Worm (Caenorhabditis elegans) whole organism, early embryonic: ENCODE results near the gene sgo-1.

ENCODE experiments used
- B0310.2 ChIP-seq: sonication (generic microtip); optimal IDR thresholded peaks from 2 replicates; lab custom pipeline; 2016; ENCODE audit warnings: mild to moderate bottlenecking, missing genetic modification characterization, missing compliant biosample characterization
- F13C5.2 ChIP-seq: sonication (generic microtip); optimal IDR thresholded peaks from 2 replicates; lab custom pipeline; 2017; ENCODE audit warnings: mild to moderate bottlenecking, missing genetic modification characterization, inconsistent platforms, missing compliant biosample characterization
- aly-1 ChIP-seq: sonication (generic microtip); optimal IDR thresholded peaks from 2 replicates; lab custom pipeline; 2016; ENCODE audit warnings: missing genetic modification characterization, missing compliant biosample characterization
- ama-1 ChIP-seq: fragments of 150-350 bp; optimal IDR thresholded peaks from 2 replicates; lab custom pipeline; 2014
- ceh-13 ChIP-seq: fragments of 200-800 bp; sonication (Bioruptor generic); optimal IDR thresholded peaks from 2 replicates; lab custom pipeline; 2018; ENCODE audit warnings: mild to moderate bottlenecking, missing genetic modification characterization, missing compliant biosample characterization
- ceh-36 ChIP-seq: sonication (generic microtip); optimal IDR thresholded peaks from 2 replicates; lab custom pipeline; 2016; ENCODE audit warnings: missing genetic modification characterization, inconsistent platforms, missing compliant biosample characterization
- ets-7 ChIP-seq: sonication (generic microtip); optimal IDR thresholded peaks from 2 replicates; lab custom pipeline; 2016; ENCODE audit warnings: missing genotype, missing genetic modification characterization, missing compliant biosample characterization
- flt-1 ChIP-seq: fragments of 200-800 bp; sonication (Bioruptor generic); IDR thresholded peaks from 2 replicates; pipeline ENCODE4 v1.3.6; 2022; ENCODE audit warnings: missing genetic modification characterization, missing compliant biosample characterization
- hmbx-1 ChIP-seq: sonication (generic microtip); optimal IDR thresholded peaks from 2 replicates; lab custom pipeline; 2016; ENCODE audit warnings: mild to moderate bottlenecking, missing genetic modification characterization, missing compliant biosample characterization
- hmg-4 ChIP-seq: fragments of 200-800 bp; sonication (Bioruptor generic); optimal IDR thresholded peaks from 2 replicates; lab custom pipeline; 2018; ENCODE audit warnings: mild to moderate bottlenecking, missing genetic modification characterization, missing compliant biosample characterization
- hnd-1 ChIP-seq: sonication (generic microtip); optimal IDR thresholded peaks from 2 replicates; lab custom pipeline; 2016; ENCODE audit warnings: missing genetic modification characterization, missing compliant biosample characterization
- pes-1 ChIP-seq: fragments of 200-800 bp; sonication (Bioruptor generic); IDR thresholded peaks from 2 replicates; pipeline ENCODE4 v1.3.6; 2022; ENCODE audit warnings: missing genetic modification reagents, missing genetic modification characterization, missing compliant biosample characterization
- scrt-1 ChIP-seq: fragments of 200-800 bp; sonication (Bioruptor generic); IDR thresholded peaks from 2 replicates; pipeline ENCODE4 v1.3.6; 2022; ENCODE audit warnings: missing genetic modification characterization, missing compliant biosample characterization
- sea-1 ChIP-seq: fragments of 200-800 bp; sonication (Bioruptor generic); conservative IDR thresholded peaks from 2 replicates; pipeline ENCODE4 v1.3.6; 2022; ENCODE audit warnings: missing genetic modification characterization, missing compliant biosample characterization
- tbx-11 ChIP-seq: fragments of 200-800 bp; sonication (Bioruptor generic); IDR thresholded peaks from 2 replicates; pipeline ENCODE4 v1.3.6; 2022; ENCODE audit warnings: missing genetic modification characterization, missing compliant biosample characterization
- tbx-37 ChIP-seq: fragments of 200-800 bp; sonication (Bioruptor generic); conservative IDR thresholded peaks from 2 replicates; pipeline ENCODE4 v1.3.6; 2022; ENCODE audit warnings: missing genetic modification reagents, missing genetic modification characterization, missing compliant biosample characterization
- tra-4 ChIP-seq: sonication (generic microtip); optimal IDR thresholded peaks from 2 replicates; lab custom pipeline; 2017; ENCODE audit warnings: missing genetic modification characterization, missing compliant biosample characterization

sgo-1 gene

ce11 chrIV:7763748-7764147 is 32.5 kb downstream of the sgo-1 start, which contains the start of the genes C46A5.6 and C46A5.1:
TSS of gene C46A5.6 (minus strand) at chrIV:7763848.
TSS of gene C46A5.1 (plus strand) at chrIV:7763931.
- TF ChIP-seq aly-1 (tag; lab: Kevin White, UChicago) (no peak), sea-1 (GFP tag; lab: Robert Waterston, UW) (no peak), hmg-4 (GFP tag; lab: Kevin White, UChicago) (no peak), tra-4 (no peak), tbx-37 (GFP tag; lab: Robert Waterston, UW) (no peak), hnd-1 (tag; lab: Kevin White, UChicago) (no peak), ama-1 (lab: Kevin White, UChicago) (no peak), F13C5.2 (tag; lab: Kevin White, UChicago) (no peak), scrt-1 (no peak), flt-1 (GFP tag; lab: Robert Waterston, UW) (no peak)

- TF ChIP-seq scrt-1 (no peak), pes-1 (GFP tag; lab: Robert Waterston, UW) (no peak), hmg-4 (GFP tag; lab: Kevin White, UChicago) (no peak), hmbx-1 (tag; lab: Kevin White, UChicago) (no peak), ceh-36 (tag; lab: Kevin White, UChicago) (no peak), aly-1 (tag; lab: Kevin White, UChicago) (no peak), tra-4 (no peak), sea-1 (GFP tag; lab: Robert Waterston, UW) (no peak), ets-7 (tag; lab: Kevin White, UChicago) (no peak)
Observed at ce11 chrIV:7760117-7760516, 36.2 kb downstream of the sgo-1 start, which contains the start of gene del-7. TSS of gene del-7 (plus strand) at chrIV:7760417.

- TF ChIP-seq sea-1 (GFP tag; lab: Robert Waterston, UW) (no peak), hnd-1 (tag; lab: Kevin White, UChicago) (no peak), B0310.2 (tag; lab: Kevin White, UChicago) (no peak), aly-1 (tag; lab: Kevin White, UChicago) (no peak), tbx-37 (GFP tag; lab: Robert Waterston, UW) (no peak), F13C5.2 (tag; lab: Kevin White, UChicago) (no peak), ceh-13 (GFP tag; lab: Kevin White, UChicago) (no peak)
Observed at ce11 chrIV:7759527-7759926, 36.8 kb downstream of the sgo-1 start, which contains the start of gene dsb-3. TSS of gene dsb-3 (minus strand) at chrIV:7759627.

ce11 chrIV:7757245-7757644 is 39.0 kb downstream of the sgo-1 start, which contains the start of gene C46A5.4:
TSS of gene C46A5.4 (minus strand) at chrIV:7757345.
- TF ChIP-seq tbx-11 (GFP tag; lab: Robert Waterston, UW) (no peak), flt-1 (GFP tag; lab: Robert Waterston, UW) (no peak), ceh-36 (tag; lab: Kevin White, UChicago) (no peak), hmbx-1 (tag; lab: Kevin White, UChicago) (no peak), ceh-13 (GFP tag; lab: Kevin White, UChicago) (no peak), pes-1 (GFP tag; lab: Robert Waterston, UW) (no peak), scrt-1 (no peak)

ce11 chrIV:7754114-7754513 is 42.2 kb downstream of the sgo-1 start:
- TF ChIP-seq flt-1 (GFP tag; lab: Robert Waterston, UW) (no peak), sea-1 (GFP tag; lab: Robert Waterston, UW) (no peak)

ce11 chrIV:7753108-7753507 is 43.2 kb downstream of the sgo-1 start, which contains the start of gene col-14:
TSS of gene col-14 (plus strand) at chrIV:7753408.
- TF ChIP-seq hmbx-1 (tag; lab: Kevin White, UChicago), result no peak
- TF ChIP-seq ceh-36 (tag; lab: Kevin White, UChicago), result no peak
- no peak for TF ChIP-seq B0310.2 (tag; lab: Kevin White, UChicago)
- no peak for TF ChIP-seq ceh-13 (GFP tag; lab: Kevin White, UChicago)
- TF ChIP-seq tra-4, result no peak
- no peak for TF ChIP-seq flt-1 (GFP tag; lab: Robert Waterston, UW)
- TF ChIP-seq ama-1 (lab: Kevin White, UChicago), result no peak
- no peak for TF ChIP-seq hnd-1 (tag; lab: Kevin White, UChicago)
- no peak for TF ChIP-seq ets-7 (tag; lab: Kevin White, UChicago)
- no peak for TF ChIP-seq aly-1 (tag; lab: Kevin White, UChicago)
- TF ChIP-seq scrt-1, result no peak
- TF ChIP-seq tbx-37 (GFP tag; lab: Robert Waterston, UW), result no peak
- no peak for TF ChIP-seq F13C5.2 (tag; lab: Kevin White, UChicago)
- TF ChIP-seq sea-1 (GFP tag; lab: Robert Waterston, UW), result no peak

- no peak for TF ChIP-seq tra-4
- no peak for TF ChIP-seq pes-1 (GFP tag; lab: Robert Waterston, UW)
- TF ChIP-seq F13C5.2 (tag; lab: Kevin White, UChicago), result no peak
- no peak for TF ChIP-seq scrt-1
- no peak for TF ChIP-seq aly-1 (tag; lab: Kevin White, UChicago)
- TF ChIP-seq ceh-13 (GFP tag; lab: Kevin White, UChicago), result no peak
- TF ChIP-seq B0310.2 (tag; lab: Kevin White, UChicago), result no peak
Observed at ce11 chrIV:7747838-7748237, 48.4 kb downstream of the sgo-1 start, which contains the start of gene klo-1. TSS of gene klo-1 (minus strand) at chrIV:7748225.
